Worm (Caenorhabditis elegans): Measurements from ENCODE around the gene C01C10.2.

C01C10.2 gene

ce11 chrX:7433269-7433668 is 4.6 kb downstream of the C01C10.2 start, which contains the start of gene clc-5:
Gene clc-5 (plus strand): TSS chrX:7433569.
- TF ChIP-seq spr-3 (GFP tag; optimal IDR thresholded peaks at IDR 0.05) (no peak), T20F7.1 (GFP tag; optimal IDR thresholded peaks at IDR 0.05) (no peak), unc-62 (GFP tag; optimal IDR thresholded peaks at IDR 0.05 in 1 of 2) (no peak), unc-62 (tag; optimal IDR thresholded peaks at IDR 0.05) (no peak), hlh-30 (tag; optimal IDR thresholded peaks at IDR 0.05; ENCODE audit: insufficient read depth) (no peak), cey-2 (tag; optimal IDR thresholded peaks at IDR 0.05; ENCODE audit: borderline replicate concordance, insufficient read depth) (no peak), ceh-20 (GFP tag; IDR thresholded peaks at IDR 0.05) (no peak), jun-1 (tag; optimal IDR thresholded peaks at IDR 0.05) (no peak), nhr-237 (tag; optimal IDR thresholded peaks at IDR 0.05) (no peak), ceh-28 (tag; optimal IDR thresholded peaks at IDR 0.05) (no peak), fkh-10 (GFP tag; optimal IDR thresholded peaks at IDR 0.05) (no peak), pha-4 (GFP tag; IDR thresholded peaks at IDR 0.05) (no peak), pha-4 (tag; optimal IDR thresholded peaks at IDR 0.05) (no peak), nhr-41 (GFP tag; IDR thresholded peaks at IDR 0.05) (no peak), nhr-11 (tag; optimal IDR thresholded peaks at IDR 0.05) (no peak), set-16 (GFP tag; IDR thresholded peaks at IDR 0.05) (no peak), R02D3.7 (tag; optimal IDR thresholded peaks at IDR 0.05) (no peak), ama-1 (optimal IDR thresholded peaks at IDR 0.05) (no peak), Y105C5A.15 (GFP tag; IDR thresholded peaks at IDR 0.05) (no peak), lin-39 (tag; optimal IDR thresholded peaks at IDR 0.05) (no peak)

ce11 chrX:7431165-7431564 is 6.8 kb downstream of the C01C10.2 start, which contains the start of gene clc-2:
Gene clc-2 (plus strand): TSS chrX:7431465.
- TF ChIP-seq zfp-3 (GFP tag; conservative IDR thresholded peaks at IDR 0.05) (no peak), ces-1 (GFP tag; optimal IDR thresholded peaks at IDR 0.05) (no peak), nhr-10 (tag; optimal IDR thresholded peaks at IDR 0.05) (no peak), cey-2 (tag; optimal IDR thresholded peaks at IDR 0.05; ENCODE audit: borderline replicate concordance, insufficient read depth) (no peak), lim-7 (GFP tag; IDR thresholded peaks at IDR 0.05) (no peak), unc-130 (GFP tag; optimal IDR thresholded peaks at IDR 0.05) (no peak), vab-7 (GFP tag; IDR thresholded peaks at IDR 0.05) (no peak), hlh-30 (tag; optimal IDR thresholded peaks at IDR 0.05; ENCODE audit: insufficient read depth) (no peak), nhr-28 (tag; optimal IDR thresholded peaks at IDR 0.05) (no peak), php-3 (GFP tag; IDR thresholded peaks at IDR 0.05) (no peak), hlh-11 (tag; optimal IDR thresholded peaks at IDR 0.05) (no peak), ceh-62 (tag; optimal IDR thresholded peaks at IDR 0.05) (no peak), lin-15B (tag; optimal IDR thresholded peaks at IDR 0.05) (no peak), mxl-3 (GFP tag; optimal IDR thresholded peaks at IDR 0.05) (no peak), nhr-102 (tag; optimal IDR thresholded peaks at IDR 0.05) (no peak), arid-1 (GFP tag; conservative IDR thresholded peaks at IDR 0.05) (no peak), nhr-11 (tag; optimal IDR thresholded peaks at IDR 0.05) (no peak), ceh-28 (tag; optimal IDR thresholded peaks at IDR 0.05) (no peak), lsy-2 (tag; optimal IDR thresholded peaks at IDR 0.05) (no peak), daf-8 (GFP tag; IDR thresholded peaks at IDR 0.05) (no peak)

- TF ChIP-seq nhr-111 (GFP tag; optimal IDR thresholded peaks at IDR 0.05) (no peak), F10B5.3 (tag; optimal IDR thresholded peaks at IDR 0.05) (no peak), unc-39 (tag; optimal IDR thresholded peaks at IDR 0.05) (no peak), skn-1 (tag; optimal IDR thresholded peaks at IDR 0.05) (no peak), hlh-30 (tag; optimal IDR thresholded peaks at IDR 0.05; ENCODE audit: insufficient read depth) (peak; percentile 45), lin-13 (GFP tag; optimal IDR thresholded peaks at IDR 0.05) (no peak), nhr-25 (tag; optimal IDR thresholded peaks at IDR 0.05; ENCODE audit: borderline replicate concordance, insufficient read depth) (peak; percentile 38), nhr-28 (tag; optimal IDR thresholded peaks at IDR 0.05) (peak; percentile 42), madf-5 (GFP tag; IDR thresholded peaks at IDR 0.05) (no peak), hlh-11 (tag; optimal IDR thresholded peaks at IDR 0.05) (peak; percentile 20), F26F4.8 (GFP tag; conservative IDR thresholded peaks at IDR 0.05) (no peak)
Measured at ce11 chrX:7430483-7430882, 7.4 kb downstream of the C01C10.2 start.

All from whole organism, L4 larva.